Worm (Caenorhabditis elegans) whole organism, young adult: ENCODE results near the gene F13C5.3.

Source experiments
- B0019.2 ChIP-seq: fragments of 200-800 bp; sonication (Bioruptor generic); conservative IDR thresholded peaks from 2 replicates; pipeline ENCODE4 v1.3.6; 2022; ENCODE audit warnings: missing genetic modification reagents, missing genetic modification characterization, missing compliant biosample characterization
- F22D6.2 ChIP-seq: sonication (generic microtip); optimal IDR thresholded peaks from 2 replicates; lab custom pipeline; 2016; ENCODE audit warnings: mild to moderate bottlenecking, missing genetic modification characterization, missing compliant biosample characterization
- F37B4.10 ChIP-seq: fragments of 200-800 bp; sonication (Bioruptor generic); IDR thresholded peaks from 2 replicates; pipeline ENCODE4 v1.3.6; 2022; ENCODE audit warnings: missing genetic modification characterization, missing compliant biosample characterization
- Y56A3A.18 ChIP-seq: fragments of 200-800 bp; sonication (Bioruptor generic); IDR thresholded peaks from 2 replicates; pipeline ENCODE4 v1.3.6; 2022; ENCODE audit warnings: missing genetic modification reagents, missing genetic modification characterization, missing compliant biosample characterization
- atf-7 ChIP-seq: sonication (generic microtip); optimal IDR thresholded peaks from 2 replicates; lab custom pipeline; 2017; ENCODE audit warnings: mild to moderate bottlenecking, missing genetic modification characterization, missing compliant biosample characterization
- attf-5 ChIP-seq: fragments of 200-800 bp; sonication (Bioruptor generic); optimal IDR thresholded peaks from 2 replicates; lab custom pipeline; 2018; ENCODE audit warnings: mild to moderate bottlenecking, missing genetic modification characterization, missing compliant biosample characterization
- ccch-3 ChIP-seq: fragments of 200-800 bp; sonication (Bioruptor generic); optimal IDR thresholded peaks from 2 replicates; lab custom pipeline; 2018; ENCODE audit warnings: mild to moderate bottlenecking, missing genetic modification characterization, missing compliant biosample characterization
- ceh-79 ChIP-seq: sonication (generic microtip); optimal IDR thresholded peaks from 2 replicates; lab custom pipeline; 2017; ENCODE audit warnings: mild to moderate bottlenecking, missing genetic modification characterization, missing compliant biosample characterization
- fkh-3 ChIP-seq: sonication (generic microtip); optimal IDR thresholded peaks from 2 replicates; lab custom pipeline; 2016; ENCODE audit warnings: mild to moderate bottlenecking, missing genetic modification characterization, missing compliant biosample characterization
- lag-1 ChIP-seq: fragments of 200-800 bp; sonication (Bioruptor generic); IDR thresholded peaks from 2 replicates; pipeline ENCODE4 v1.3.6; 2022; ENCODE audit warnings: missing genetic modification reagents, missing genetic modification characterization, missing compliant biosample characterization
- madf-8 ChIP-seq: fragments of 200-800 bp; sonication (Bioruptor generic); conservative IDR thresholded peaks from 2 replicates; pipeline ENCODE4 v1.3.6; 2022; ENCODE audit warnings: missing genetic modification reagents, missing genetic modification characterization, missing compliant biosample characterization
- nfya-1 ChIP-seq: sonication (generic microtip); optimal IDR thresholded peaks from 2 replicates; lab custom pipeline; 2017; ENCODE audit warnings: antibody characterized with exemption, missing compliant biosample characterization, missing genetic modification characterization, borderline replicate concordance; ENCODE audit not compliant: insufficient read depth

ce11 chrX:593245-593733 lies 6.1 kb downstream of the F13C5.3 start:
- no peak for TF ChIP-seq nfya-1
- TF ChIP-seq ccch-3 = no peak
- TF ChIP-seq attf-5 (GFP tag; lab: Kevin White, UChicago) = peak; percentile 81
- TF ChIP-seq atf-7 (tag; lab: Kevin White, UChicago) = peak; percentile 60
- TF ChIP-seq madf-8 (GFP tag; lab: Robert Waterston, UW) = no peak
- no peak for TF ChIP-seq lag-1 (GFP tag; lab: Robert Waterston, UW)
- no peak for TF ChIP-seq Y56A3A.18 (GFP tag; lab: Robert Waterston, UW)
- TF ChIP-seq F22D6.2 (tag; lab: Kevin White, UChicago) = peak; percentile 36
- TF ChIP-seq ceh-79 (tag; lab: Kevin White, UChicago) = no peak
- TF ChIP-seq F37B4.10 (GFP tag; lab: Robert Waterston, UW) = no peak
- TF ChIP-seq fkh-3 (tag; lab: Kevin White, UChicago) = no peak
- TF ChIP-seq B0019.2 (GFP tag; lab: Robert Waterston, UW) = no peak
